Fruit fly (Drosophila melanogaster): Measurements from ENCODE around the gene CG14543.

Gene CG14543

DNA sequence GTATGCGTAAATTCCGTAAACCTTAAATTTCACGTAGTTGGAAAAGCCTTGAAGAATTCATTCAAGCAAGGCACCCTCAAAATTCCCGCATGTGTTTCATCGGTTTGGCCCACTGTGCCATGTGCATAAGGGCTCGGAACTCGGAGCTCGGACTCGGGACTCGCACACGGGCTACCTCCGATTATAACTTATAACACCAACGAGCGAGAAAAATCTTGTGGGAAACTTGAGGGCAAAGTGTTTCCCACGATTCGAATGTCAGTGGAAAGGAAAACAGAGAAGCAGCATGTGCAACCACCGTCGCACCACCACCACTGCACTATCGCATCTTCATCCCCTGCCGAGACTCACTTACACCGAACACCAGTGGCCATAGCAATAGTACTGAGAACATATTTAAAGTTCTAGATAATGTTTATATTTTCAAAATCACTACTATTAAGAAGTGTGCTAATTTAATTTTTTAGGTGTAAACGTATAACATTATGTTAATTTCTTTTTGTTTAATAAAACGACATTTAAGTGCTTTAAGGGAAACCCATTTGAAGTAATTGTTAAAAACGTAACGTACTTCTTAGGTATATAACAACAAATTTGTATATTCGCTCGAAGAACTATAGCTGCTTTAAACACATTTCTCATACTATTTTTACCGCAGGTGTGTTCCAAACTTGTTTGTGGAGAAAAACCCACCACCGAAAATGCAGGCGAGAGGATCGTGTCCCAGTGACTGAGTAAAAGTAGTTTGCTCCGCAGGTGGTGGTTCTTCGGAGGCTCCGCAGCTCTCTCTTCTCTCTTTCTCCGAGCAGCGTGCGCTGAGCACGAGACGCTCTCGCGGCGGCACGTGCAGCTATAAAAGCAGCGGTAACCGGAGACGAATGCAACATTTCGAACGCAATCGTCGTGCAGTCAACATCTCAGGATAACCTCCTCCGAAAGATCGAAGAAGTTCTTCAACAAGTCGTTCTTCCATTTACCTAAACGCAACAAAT lies 20.0 kb upstream of the CG14543 start (continued):
- TF ChIP-seq CG10366 (GFP tag; IDR thresholded peaks at IDR 0.05) (no peak; the same call in 1 of the 2 replicates), Drgx (GFP tag; IDR thresholded peaks at IDR 0.05) (peak; percentile 25; the same call in 1 of the 2 replicates), wor (GFP tag; IDR thresholded peaks at IDR 0.05) (0 out of 2 replicates have a peak, but pooled peaks have one; percentile 48), gem (tag; optimal IDR thresholded peaks at IDR 0.05) (peak; percentile 96), ems (GFP tag; optimal IDR thresholded peaks at IDR 0.05) (peak; percentile 51), gce (GFP tag; IDR thresholded peaks at IDR 0.05) (no peak; the same call in 2 of the 3 replicates), vnd (GFP tag; IDR thresholded peaks at IDR 0.05; ENCODE audit: partially characterized antibody) (no peak), GATAe (GFP tag; conservative IDR thresholded peaks at IDR 0.05) (no peak), CG11696 (GFP tag; IDR thresholded peaks at IDR 0.05) (peak; percentile 98), CG7745 (tag; optimal IDR thresholded peaks at IDR 0.05) (peak; percentile 76), org-1 (GFP tag; optimal IDR thresholded peaks at IDR 0.05) (peak; percentile 90), gt (GFP tag; IDR thresholded peaks at IDR 0.05) (peak; percentile 63; the same call in 1 of the 2 replicates), row (GFP tag; IDR thresholded peaks at IDR 0.05) (peak; percentile 82), bab2 (GFP tag; optimal IDR thresholded peaks at IDR 0.05) (peak; percentile 77), CG6765 (GFP tag; optimal IDR thresholded peaks at IDR 0.05) (no peak), CG6854 (GFP tag; optimal IDR thresholded peaks at IDR 0.05) (peak; percentile 38), Atf-2 (GFP tag; optimal IDR thresholded peaks at IDR 0.05) (peak; percentile 69), Dip2 (GFP tag; IDR thresholded peaks at IDR 0.05) (no peak), p53 (GFP tag; optimal IDR thresholded peaks at IDR 0.05) (no peak), Bgb (GFP tag; IDR thresholded peaks at IDR 0.05; ENCODE audit: partially characterized antibody) (0 out of 2 replicates have a peak, but pooled peaks have one; percentile 9), bsh (GFP tag; optimal IDR thresholded peaks at IDR 0.05) (peak; percentile 84 to 96), CG10431 (GFP tag; optimal IDR thresholded peaks at IDR 0.05) (peak; percentile 92), crc (GFP tag; optimal IDR thresholded peaks at IDR 0.05) (peak; percentile 52), E2f2 (GFP tag; IDR thresholded peaks at IDR 0.05) (peak; percentile 44; the same call in 1 of the 2 replicates), CG3847 (GFP tag; IDR thresholded peaks at IDR 0.05) (no peak), h (optimal IDR thresholded peaks at IDR 0.05) (no peak), nom (GFP tag; optimal IDR thresholded peaks at IDR 0.05) (peak; percentile 90), Dad (GFP tag; optimal IDR thresholded peaks at IDR 0.05) (peak; percentile 62), CG14050 (GFP tag; IDR thresholded peaks at IDR 0.05) (no peak), sim (GFP tag; IDR thresholded peaks at IDR 0.05) (0 out of 2 replicates have a peak, but pooled peaks have one; percentile 53), CG16813 (GFP tag; IDR thresholded peaks at IDR 0.05; ENCODE audit: partially characterized antibody) (0 out of 3 replicates have a peak, but pooled peaks have one; percentile 7), CG30020 (tag; optimal IDR thresholded peaks at IDR 0.05) (peak; percentile 88), CG2199 (GFP tag; IDR thresholded peaks at IDR 0.05) (peak; percentile 83), Spps (tag; optimal IDR thresholded peaks at IDR 0.05) (peak; percentile 98), z (GFP tag; IDR thresholded peaks at IDR 0.05) (peak; percentile 35; the same call in 1 of the 3 replicates), CG4328 (GFP tag; optimal IDR thresholded peaks at IDR 0.05) (peak; percentile 89), CG11723 (GFP tag; optimal IDR thresholded peaks at IDR 0.05) (peak; percentile 89), CG9215 (GFP tag; IDR thresholded peaks at IDR 0.05) (peak; percentile 21; the same call in 1 of the 2 replicates), CG10654 (GFP tag; optimal IDR thresholded peaks at IDR 0.05) (peak; percentile 53), CG17359 (tag; optimal IDR thresholded peaks at IDR 0.05) (peak; percentile 88), tio (GFP tag; optimal IDR thresholded peaks at IDR 0.05) (peak; percentile 82), mirr (GFP tag; optimal IDR thresholded peaks at IDR 0.05) (no peak), odd (GFP tag; optimal IDR thresholded peaks at IDR 0.05) (peak; percentile 87), ranshi (GFP tag; IDR thresholded peaks at IDR 0.05) (peak; percentile 39; the same call in 1 of the 2 replicates), salm (tag; optimal IDR thresholded peaks at IDR 0.05) (peak; percentile 81), lmd (GFP tag; IDR thresholded peaks at IDR 0.05) (no peak; the same call in 1 of the 2 replicates), CG13775 (GFP tag; optimal IDR thresholded peaks at IDR 0.05) (peak; percentile 91), CG6813 (GFP tag; optimal IDR thresholded peaks at IDR 0.05) (peak; percentile 84)
